Worm (Caenorhabditis elegans) whole organism, early embryonic: ENCODE measurements around the gene glb-13.

Source experiments
- B0310.2 ChIP-seq: sonication (generic microtip); optimal IDR thresholded peaks from 2 replicates; lab custom pipeline; 2016; ENCODE audit warnings: mild to moderate bottlenecking, missing genetic modification characterization, missing compliant biosample characterization
- F13C5.2 ChIP-seq: sonication (generic microtip); optimal IDR thresholded peaks from 2 replicates; lab custom pipeline; 2017; ENCODE audit warnings: mild to moderate bottlenecking, missing genetic modification characterization, inconsistent platforms, missing compliant biosample characterization
- aly-1 ChIP-seq: sonication (generic microtip); optimal IDR thresholded peaks from 2 replicates; lab custom pipeline; 2016; ENCODE audit warnings: missing genetic modification characterization, missing compliant biosample characterization
- ama-1 ChIP-seq: fragments of 150-350 bp; optimal IDR thresholded peaks from 2 replicates; lab custom pipeline; 2014
- ceh-13 ChIP-seq: fragments of 200-800 bp; sonication (Bioruptor generic); optimal IDR thresholded peaks from 2 replicates; lab custom pipeline; 2018; ENCODE audit warnings: mild to moderate bottlenecking, missing genetic modification characterization, missing compliant biosample characterization
- ets-7 ChIP-seq: sonication (generic microtip); optimal IDR thresholded peaks from 2 replicates; lab custom pipeline; 2016; ENCODE audit warnings: missing genotype, missing genetic modification characterization, missing compliant biosample characterization
- flt-1 ChIP-seq: fragments of 200-800 bp; sonication (Bioruptor generic); IDR thresholded peaks from 2 replicates; pipeline ENCODE4 v1.3.6; 2022; ENCODE audit warnings: missing genetic modification characterization, missing compliant biosample characterization
- hmbx-1 ChIP-seq: sonication (generic microtip); optimal IDR thresholded peaks from 2 replicates; lab custom pipeline; 2016; ENCODE audit warnings: mild to moderate bottlenecking, missing genetic modification characterization, missing compliant biosample characterization
- hmg-4 ChIP-seq: fragments of 200-800 bp; sonication (Bioruptor generic); optimal IDR thresholded peaks from 2 replicates; lab custom pipeline; 2018; ENCODE audit warnings: mild to moderate bottlenecking, missing genetic modification characterization, missing compliant biosample characterization
- hnd-1 ChIP-seq: sonication (generic microtip); optimal IDR thresholded peaks from 2 replicates; lab custom pipeline; 2016; ENCODE audit warnings: missing genetic modification characterization, missing compliant biosample characterization
- sea-1 ChIP-seq: fragments of 200-800 bp; sonication (Bioruptor generic); conservative IDR thresholded peaks from 2 replicates; pipeline ENCODE4 v1.3.6; 2022; ENCODE audit warnings: missing genetic modification characterization, missing compliant biosample characterization

ce11 chrX:12393786-12394308 lies 15.7 kb upstream of the glb-13 start, which contains the start of gene F17E5.2:
- TF ChIP-seq sea-1 (GFP tag; lab: Robert Waterston, UW) (no peak), ceh-13 (GFP tag; lab: Kevin White, UChicago) (no peak), hnd-1 (tag; lab: Kevin White, UChicago) (no peak), hmbx-1 (tag; lab: Kevin White, UChicago) (no peak), hmg-4 (GFP tag; lab: Kevin White, UChicago) (no peak), flt-1 (GFP tag; lab: Robert Waterston, UW) (peak; percentile 15; the same call in 1 of the 2 replicates), ets-7 (tag; lab: Kevin White, UChicago) (no peak), ama-1 (lab: Kevin White, UChicago) (no peak), B0310.2 (tag; lab: Kevin White, UChicago) (no peak), F13C5.2 (tag; lab: Kevin White, UChicago) (peak; percentile 18), aly-1 (peak; percentile 32)
